Fruit fly (Drosophila melanogaster) whole organism, adult: ENCODE data around the gene GstT4.

Source experiments
- CG12768 ChIP-seq: fragments of 200-800 bp; sonication (Bioruptor generic); optimal IDR thresholded peaks from 2 replicates; lab custom pipeline; 2017; ENCODE audit warnings: missing biosample characterization, missing genetic modification characterization, mild to moderate bottlenecking, moderate library complexity, missing genetic modification reagents
- CG33017 ChIP-seq: fragments of 200-800 bp; sonication (Bioruptor generic); optimal IDR thresholded peaks from 2 replicates; lab custom pipeline; 2018; ENCODE audit warnings: missing biosample characterization, mild to moderate bottlenecking, missing genetic modification characterization, moderate library complexity
- CG7101 ChIP-seq: fragments of 200-800 bp; sonication (Bioruptor generic); optimal IDR thresholded peaks from 2 replicates; lab custom pipeline; 2018; ENCODE audit warnings: missing biosample characterization, mild to moderate bottlenecking, missing genetic modification characterization, moderate library complexity
- Hr96 ChIP-seq: fragments of 200-800 bp; sonication (Bioruptor generic); optimal IDR thresholded peaks from 2 replicates; lab custom pipeline; 2016; ENCODE audit warnings: missing biosample characterization, missing genetic modification characterization
- bab1 ChIP-seq: fragments of 200-800 bp; sonication (Bioruptor generic); optimal IDR thresholded peaks from 3 replicates; lab custom pipeline; 2019; ENCODE audit warnings: missing biosample characterization, mild to moderate bottlenecking, missing genetic modification characterization, moderate library complexity
- tj ChIP-seq: fragments of 200-800 bp; sonication (Bioruptor generic); optimal IDR thresholded peaks from 3 replicates; lab custom pipeline; 2017; ENCODE audit warnings: missing biosample characterization, mild to moderate bottlenecking, missing genetic modification characterization, moderate library complexity

dm6 chrX:13407673-13408072 is 3.1 kb downstream of the GstT4 start:
- no peak for TF ChIP-seq CG7101 (tag; lab: Kevin White, UChicago)
- no peak for TF ChIP-seq bab1 (GFP tag; lab: Kevin White, UChicago)
- TF ChIP-seq CG12768 (GFP tag; lab: Kevin White, UChicago): no peak
- TF ChIP-seq CG33017 (tag; lab: Kevin White, UChicago): no peak
- TF ChIP-seq Hr96 (GFP tag; lab: Kevin White, UChicago): no peak
- no peak for TF ChIP-seq tj (GFP tag; lab: Kevin White, UChicago)
